Fruit fly (Drosophila melanogaster): Measurements from ENCODE around the gene CG13725.
A peak's percentile ranks its signal among the peaks of the same experiment; 100 is the strongest.

CG13725 gene

DNA sequence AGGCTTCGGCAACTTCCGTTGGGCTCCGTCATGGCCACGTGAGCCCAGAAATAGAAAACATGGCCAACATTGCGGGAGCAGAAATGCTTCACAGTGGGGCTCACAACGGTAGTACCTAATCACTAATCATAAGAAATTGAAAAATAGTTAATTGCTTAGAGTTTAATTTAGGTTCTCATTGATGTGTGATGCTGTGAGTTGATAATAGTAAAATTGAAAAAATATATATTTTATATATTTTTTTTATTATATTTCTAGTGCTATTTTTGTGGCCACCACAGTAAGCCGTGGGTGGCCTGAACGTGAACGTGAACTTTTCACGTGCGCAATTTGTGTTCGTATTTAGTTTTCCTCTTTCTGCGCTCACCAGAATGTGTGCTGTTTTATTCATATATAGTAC lies 14.8 kb downstream of the CG13725 start (continued):
- TF ChIP-seq ham (GFP tag; IDR thresholded peaks at IDR 0.05) (no peak), gro (GFP tag; optimal IDR thresholded peaks at IDR 0.05) (no peak), CG18619 (GFP tag; optimal IDR thresholded peaks at IDR 0.05) (no peak), Rx (GFP tag; IDR thresholded peaks at IDR 0.05) (0 out of 2 replicates have a peak, but pooled peaks have one; percentile 2), HmgD (GFP tag; optimal IDR thresholded peaks at IDR 0.05) (no peak), CG9876 (GFP tag; optimal IDR thresholded peaks at IDR 0.05) (no peak), so (GFP tag; IDR thresholded peaks at IDR 0.05) (no peak), CG18764 (GFP tag; optimal IDR thresholded peaks at IDR 0.05) (no peak), BtbVII (GFP tag; optimal IDR thresholded peaks at IDR 0.05) (peak; percentile 54), zfh2 (GFP tag; optimal IDR thresholded peaks at IDR 0.05) (no peak), H15 (GFP tag; IDR thresholded peaks at IDR 0.05) (no peak), trem (tag; optimal IDR thresholded peaks at IDR 0.05) (peak; percentile 10), CG11723 (GFP tag; optimal IDR thresholded peaks at IDR 0.05) (no peak), zf30C (GFP tag; optimal IDR thresholded peaks at IDR 0.05) (no peak), CG6654 (GFP tag; optimal IDR thresholded peaks at IDR 0.05) (peak; percentile 14), CG14965 (GFP tag; optimal IDR thresholded peaks at IDR 0.05; ENCODE audit: borderline replicate concordance) (no peak), gsb (GFP tag; IDR thresholded peaks at IDR 0.05) (no peak), psq (GFP tag; optimal IDR thresholded peaks at IDR 0.05) (no peak), CG34376 (GFP tag; optimal IDR thresholded peaks at IDR 0.05) (no peak), grau (tag; optimal IDR thresholded peaks at IDR 0.05) (peak; percentile 47), Sin3A (optimal IDR thresholded peaks at IDR 0.05) (no peak), Aef1 (GFP tag; IDR thresholded peaks at IDR 0.05) (0 out of 3 replicates have a peak, but pooled peaks have one; percentile 12), CG12769 (tag; optimal IDR thresholded peaks at IDR 0.05) (no peak), al (GFP tag; IDR thresholded peaks at IDR 0.05) (0 out of 2 replicates have a peak, but pooled peaks have one; percentile 13), CG30431 (GFP tag; optimal IDR thresholded peaks at IDR 0.05) (no peak), sqz (GFP tag; optimal IDR thresholded peaks at IDR 0.05) (no peak), dimm (GFP tag; IDR thresholded peaks at IDR 0.05) (no peak), CG11504 (tag; optimal IDR thresholded peaks at IDR 0.05) (peak; percentile 75), bigmax (GFP tag; optimal IDR thresholded peaks at IDR 0.05) (no peak), Poxn (GFP tag; IDR thresholded peaks at IDR 0.05) (no peak), stc (GFP tag; IDR thresholded peaks at IDR 0.05) (peak; percentile 42; the same call in 1 of the 2 replicates), Mad (GFP tag; optimal IDR thresholded peaks at IDR 0.05) (no peak), CG18476 (GFP tag; optimal IDR thresholded peaks at IDR 0.05) (no peak), CG15601 (tag; optimal IDR thresholded peaks at IDR 0.05) (no peak), abd-A (tag; optimal IDR thresholded peaks at IDR 0.05) (no peak), mam (GFP tag; optimal IDR thresholded peaks at IDR 0.05) (no peak), fru (optimal IDR thresholded peaks at IDR 0.05) (no peak), CG15073 (GFP tag; optimal IDR thresholded peaks at IDR 0.05) (no peak), CG18262 (tag; optimal IDR thresholded peaks at IDR 0.05) (no peak), CG31365 (tag; optimal IDR thresholded peaks at IDR 0.05) (no peak), CG8290 (GFP tag; optimal IDR thresholded peaks at IDR 0.05) (no peak), CG8290 (tag; optimal IDR thresholded peaks at IDR 0.05) (no peak), CG6689 (GFP tag; IDR thresholded peaks at IDR 0.05) (peak; percentile 70), bsh (GFP tag; optimal IDR thresholded peaks at IDR 0.05) (peak in 1 of 2 experiments; percentile 27), sc (optimal IDR thresholded peaks at IDR 0.05) (no peak), sc (GFP tag; optimal IDR thresholded peaks at IDR 0.05) (no peak), YL-1 (GFP tag; optimal IDR thresholded peaks at IDR 0.05) (no peak), CG30403 (GFP tag; optimal IDR thresholded peaks at IDR 0.05) (peak; percentile 2), p53 (GFP tag; optimal IDR thresholded peaks at IDR 0.05) (no peak), fd3F (GFP tag; optimal IDR thresholded peaks at IDR 0.05) (no peak), Abd-B (GFP tag; optimal IDR thresholded peaks at IDR 0.05) (no peak), Hey (tag; optimal IDR thresholded peaks at IDR 0.05) (no peak), nom (GFP tag; optimal IDR thresholded peaks at IDR 0.05) (no peak)
